Worm (Caenorhabditis elegans): ENCODE data around the gene F56D6.20.
"Not testable (repeated sequence)": the region's sequence is repeated elsewhere in the genome, so short reads cannot be mapped to it uniquely, and the experiment has no call there.

Gene F56D6.20

DNA sequence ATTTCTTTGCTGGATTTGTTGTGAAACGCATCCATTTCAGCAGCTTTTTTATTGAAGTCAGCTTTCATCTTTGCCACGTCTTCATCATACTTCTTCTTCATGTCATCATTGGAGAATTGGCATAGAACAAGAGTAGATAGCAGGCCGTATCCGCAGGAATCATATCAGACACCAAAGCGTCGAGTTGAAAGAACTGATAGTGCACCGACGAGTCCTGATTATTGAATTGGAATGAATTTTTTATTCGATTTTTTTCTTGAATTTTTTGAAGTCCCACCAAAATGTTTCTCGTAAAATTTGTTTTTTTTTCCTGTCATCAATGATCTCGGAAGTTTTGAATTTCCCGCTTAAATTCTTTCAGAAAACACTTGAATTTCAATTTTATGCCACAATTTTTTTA, 6.3 kb upstream of the F56D6.20 start, which contains the start of gene F56D6.11:
Gene F56D6.11 (minus strand): TSS at position 101 of the 400 bp plus-strand sequence.
- TF ChIP-seq die-1 (tag; optimal IDR thresholded peaks at IDR 0.05) (no peak), ztf-3 (GFP tag; optimal IDR thresholded peaks at IDR 0.05) (no peak), sdz-38 (tag; optimal IDR thresholded peaks at IDR 0.05) (no peak), C06A6.2 (GFP tag; conservative IDR thresholded peaks at IDR 0.05) (no peak), tbx-9 (tag; optimal IDR thresholded peaks at IDR 0.05; ENCODE audit: borderline replicate concordance) (no peak)

DNA sequence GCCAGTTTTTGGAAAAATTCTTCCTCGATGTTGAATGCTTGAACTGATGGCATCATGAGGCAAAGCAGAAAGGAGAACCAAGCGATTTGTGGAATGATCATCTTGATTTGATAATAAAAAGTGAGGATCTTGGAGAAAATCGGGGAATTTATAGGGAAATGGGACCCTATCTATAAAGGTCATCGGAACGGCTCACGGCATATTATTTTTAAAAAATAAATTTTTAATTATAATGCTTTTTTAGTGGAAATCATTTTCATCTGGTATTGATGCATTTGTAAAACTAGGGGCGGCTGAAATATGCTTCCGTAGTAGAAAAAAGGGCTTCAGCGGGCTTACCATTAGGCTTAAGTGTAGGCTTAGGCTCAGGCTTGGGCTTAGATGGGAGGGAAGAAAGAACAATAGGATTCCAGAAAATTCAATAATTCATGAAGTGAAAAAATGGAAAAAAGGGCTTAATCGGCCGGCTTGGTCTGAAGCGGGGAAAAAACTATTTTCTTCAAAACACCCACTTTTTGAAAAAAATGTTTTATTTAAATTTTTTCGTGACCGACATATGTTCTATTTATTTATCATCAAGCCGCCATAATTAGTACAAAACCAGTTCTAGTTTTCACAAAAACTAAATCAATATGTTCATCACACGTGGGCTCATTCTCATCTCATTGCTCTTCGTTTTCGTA, 5.1 kb upstream of the F56D6.20 start, which contains the start of the genes F56D6.22 and F56D6.12:
Gene F56D6.22 (minus strand): TSS at position 101 of the 683 bp plus-strand sequence.
Gene F56D6.12 (plus strand): TSS at position 633 of the 683 bp plus-strand sequence.
- TF ChIP-seq nhr-179 (tag; optimal IDR thresholded peaks at IDR 0.05) (no peak), tbx-9 (tag; optimal IDR thresholded peaks at IDR 0.05; ENCODE audit: borderline replicate concordance) (no peak), dox-1 (GFP tag; IDR thresholded peaks at IDR 0.05) (no peak), die-1 (tag; optimal IDR thresholded peaks at IDR 0.05) (no peak), egl-18 (GFP tag; IDR thresholded peaks at IDR 0.05) (no peak), rpc-1 (optimal IDR thresholded peaks at IDR 0.05) (no peak), rpc-1 (tag; optimal IDR thresholded peaks at IDR 0.05) (no peak), fkh-3 (tag; optimal IDR thresholded peaks at IDR 0.05) (no peak), T26A5.8 (tag; optimal IDR thresholded peaks at IDR 0.05) (no peak), ztf-26 (tag; optimal IDR thresholded peaks at IDR 0.05) (no peak), dpff-1 (tag; optimal IDR thresholded peaks at IDR 0.05) (no peak), rec-8 (tag; optimal IDR thresholded peaks at IDR 0.05) (no peak), cebp-2 (GFP tag; IDR thresholded peaks at IDR 0.05) (no peak), ets-4 (GFP tag; optimal IDR thresholded peaks at IDR 0.05) (no peak), F37B4.10 (GFP tag; IDR thresholded peaks at IDR 0.05) (no peak), F10E7.11 (tag; optimal IDR thresholded peaks at IDR 0.05) (no peak), nfyb-1 (GFP tag; IDR thresholded peaks at IDR 0.05) (no peak)

DNA sequence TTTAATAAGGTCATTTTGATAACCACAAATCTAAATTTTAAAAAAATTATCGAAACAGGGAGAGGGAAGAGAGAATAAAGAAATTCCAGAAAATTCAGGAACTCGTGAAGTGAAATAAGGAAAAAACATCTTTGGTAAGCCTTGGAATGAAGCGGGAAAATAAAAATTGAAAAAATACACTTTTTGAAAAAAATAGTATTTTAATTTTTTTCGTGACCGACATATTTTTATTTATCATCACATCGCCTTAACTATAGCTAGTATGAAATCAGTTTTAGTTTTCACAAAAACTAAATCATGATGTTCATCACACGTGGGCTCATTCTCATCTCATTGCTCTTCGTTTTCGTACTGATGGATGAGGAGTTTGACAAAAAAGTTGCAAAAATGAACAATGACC, 3.6 kb upstream of the F56D6.20 start, which contains the start of gene F56D6.13:
Gene F56D6.13 (plus strand): TSS at position 301 of the 400 bp plus-strand sequence.
- no peak for TF ChIP-seq rec-8 (tag; optimal IDR thresholded peaks at IDR 0.05)
- TF ChIP-seq hmg-1.2 (GFP tag; IDR thresholded peaks at IDR 0.05) = no peak
- no peak for TF ChIP-seq dpff-1 (tag; optimal IDR thresholded peaks at IDR 0.05)
- no peak for TF ChIP-seq attf-6 (GFP tag; IDR thresholded peaks at IDR 0.05)
- no peak for TF ChIP-seq die-1 (tag; optimal IDR thresholded peaks at IDR 0.05)
- TF ChIP-seq lin-26 (GFP tag; IDR thresholded peaks at IDR 0.05) = no peak
- TF ChIP-seq ceh-100 (GFP tag; IDR thresholded peaks at IDR 0.05) = no peak
- no peak for TF ChIP-seq attf-5 (GFP tag; optimal IDR thresholded peaks at IDR 0.05)
- TF ChIP-seq bed-1 (GFP tag; IDR thresholded peaks at IDR 0.05) = no peak
- TF ChIP-seq cebp-1 (GFP tag; IDR thresholded peaks at IDR 0.05) = no peak
- no peak for TF ChIP-seq cebp-1 (tag; optimal IDR thresholded peaks at IDR 0.05)
- TF ChIP-seq fkh-3 (tag; optimal IDR thresholded peaks at IDR 0.05) = no peak
- no peak for TF ChIP-seq ztf-25 (GFP tag; IDR thresholded peaks at IDR 0.05)
- TF ChIP-seq him-1 (tag; optimal IDR thresholded peaks at IDR 0.05) = no peak
- TF ChIP-seq dpl-1 (GFP tag; optimal IDR thresholded peaks at IDR 0.05) = no peak
- TF ChIP-seq ets-4 (GFP tag; optimal IDR thresholded peaks at IDR 0.05) = no peak
- no peak for TF ChIP-seq somi-1 (GFP tag; optimal IDR thresholded peaks at IDR 0.05)

DNA sequence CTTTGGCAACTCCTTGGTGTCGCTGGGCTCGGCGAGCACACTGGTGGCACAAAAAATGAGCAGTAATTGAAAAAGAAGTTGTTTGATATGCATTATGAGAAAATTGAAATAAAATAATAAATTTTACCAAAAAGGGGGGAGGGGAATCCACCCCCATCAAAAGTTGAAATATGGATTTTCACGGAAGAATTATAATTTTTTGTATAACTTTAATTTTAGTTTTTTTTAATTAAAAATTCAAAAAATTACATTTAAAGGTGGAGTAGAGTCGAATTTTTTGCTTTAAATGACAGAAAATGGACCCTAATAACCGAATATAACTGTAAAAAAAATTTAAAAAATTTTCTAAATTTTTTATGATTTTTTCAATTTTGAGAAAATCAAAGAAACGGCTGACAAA, 850 bp upstream of the F56D6.20 start, which contains the start of gene F56D6.18:
Gene F56D6.18 (minus strand): TSS at position 101 of the 400 bp plus-strand sequence.
- not testable (repeated sequence) for TF ChIP-seq lin-40 (tag; optimal IDR thresholded peaks at IDR 0.05); egl-44 (GFP tag; IDR thresholded peaks at IDR 0.05); efl-1 (GFP tag; optimal IDR thresholded peaks at IDR 0.05)

Measured in whole organism, young adult.